Fruit fly (Drosophila melanogaster) whole organism, embryonic: Measurements from ENCODE around the gene nSMase.

Experiments used
- CG10267 ChIP-seq: fragments of 200-800 bp; sonication (Bioruptor generic); optimal IDR thresholded peaks from 2 replicates; lab custom pipeline; 2018; ENCODE audit warnings: missing biosample characterization, mild to moderate bottlenecking, missing genetic modification characterization, moderate library complexity
- CG10431 ChIP-seq: fragments of 200-800 bp; sonication (Bioruptor generic); optimal IDR thresholded peaks from 3 replicates; lab custom pipeline; 2018; ENCODE audit warnings: missing biosample characterization, mild to moderate bottlenecking, missing genetic modification characterization
- CG13123 ChIP-seq: fragments of 200-800 bp; sonication (Bioruptor generic); optimal IDR thresholded peaks from 2 replicates; lab custom pipeline; 2016; ENCODE audit warnings: missing biosample characterization, missing genetic modification characterization
- CG13287 ChIP-seq: fragments of 200-800 bp; sonication (Bioruptor generic); IDR thresholded peaks from 2 replicates; pipeline ENCODE4 v1.3.6; 2022; ENCODE audit warnings: missing biosample characterization, missing genetic modification characterization; ENCODE audit not compliant: partially characterized antibody
- CG14710 ChIP-seq: fragments of 200-800 bp; sonication (Bioruptor generic); optimal IDR thresholded peaks from 3 replicates; lab custom pipeline; 2019; ENCODE audit warnings: missing biosample characterization, mild to moderate bottlenecking, missing genetic modification characterization, moderate library complexity
- CG14965 ChIP-seq: fragments of 200-800 bp; sonication (Bioruptor generic); optimal IDR thresholded peaks from 2 replicates; lab custom pipeline; 2016; ENCODE audit warnings: missing biosample characterization, missing genetic modification characterization, borderline replicate concordance
- CG16815 ChIP-seq: fragments of 200-800 bp; sonication (Bioruptor generic); optimal IDR thresholded peaks from 3 replicates; lab custom pipeline; 2017; ENCODE audit warnings: missing biosample characterization, mild to moderate bottlenecking, missing genetic modification characterization
- CG17361 ChIP-seq: fragments of 200-800 bp; sonication (Bioruptor generic); IDR thresholded peaks from 3 replicates; pipeline ENCODE4 v1.3.6; 2022; ENCODE audit warnings: missing biosample characterization, missing genetic modification characterization
- CG2120 ChIP-seq: fragments of 200-800 bp; sonication (Bioruptor generic); optimal IDR thresholded peaks from 3 replicates; lab custom pipeline; 2016; ENCODE audit warnings: missing biosample characterization, missing genetic modification characterization
- CG2712 ChIP-seq: fragments of 200-800 bp; optimal IDR thresholded peaks from 3 replicates; lab custom pipeline; 2019; ENCODE audit warnings: missing biosample characterization, mild to moderate bottlenecking, missing genetic modification characterization, moderate library complexity
- CG30403 ChIP-seq: fragments of 200-800 bp; sonication (Bioruptor generic); optimal IDR thresholded peaks from 3 replicates; lab custom pipeline; 2016; ENCODE audit warnings: missing biosample characterization, missing genetic modification characterization
- CG30431 ChIP-seq: fragments of 200-800 bp; sonication (Bioruptor generic); optimal IDR thresholded peaks from 2 replicates; lab custom pipeline; 2017; ENCODE audit warnings: missing biosample characterization, missing genetic modification characterization
- CG4730 ChIP-seq: fragments of 200-800 bp; sonication (Bioruptor generic); IDR thresholded peaks from 2 replicates; pipeline ENCODE4 v1.3.6; 2022; ENCODE audit warnings: missing biosample characterization, missing genetic modification characterization
- CG7271 ChIP-seq: fragments of 200-800 bp; sonication (Bioruptor generic); optimal IDR thresholded peaks from 2 replicates; lab custom pipeline; 2018; ENCODE audit warnings: missing biosample characterization, mild to moderate bottlenecking, missing genetic modification characterization, moderate library complexity
- CG8478 ChIP-seq: fragments of >200 bp; optimal IDR thresholded peaks from 2 replicates; lab custom pipeline; 2018
- CkIIα-i1 ChIP-seq: fragments of 200-800 bp; sonication (Bioruptor generic); IDR thresholded peaks from 2 replicates; pipeline ENCODE4 v1.3.6; 2022; ENCODE audit warnings: missing biosample characterization, missing genetic modification characterization
- E2f2 ChIP-seq: fragments of 200-800 bp; sonication (Bioruptor generic); IDR thresholded peaks from 2 replicates; pipeline ENCODE4 v1.3.6; 2022; ENCODE audit warnings: missing biosample characterization, missing genetic modification characterization
- Fer1 ChIP-seq: fragments of 200-800 bp; sonication (Bioruptor generic); optimal IDR thresholded peaks from 2 replicates; lab custom pipeline; 2017; ENCODE audit warnings: missing biosample characterization, mild to moderate bottlenecking, missing genetic modification characterization
- HLH3B ChIP-seq: fragments of 200-800 bp; sonication (Bioruptor generic); IDR thresholded peaks from 2 replicates; pipeline ENCODE4 v1.3.6; 2022; ENCODE audit warnings: missing biosample characterization, missing genetic modification characterization
- HmgD ChIP-seq: fragments of 200-800 bp; sonication (Bioruptor generic); optimal IDR thresholded peaks from 3 replicates; lab custom pipeline; 2016; ENCODE audit warnings: missing biosample characterization, missing genetic modification characterization
- Hmx ChIP-seq: fragments of 200-800 bp; sonication (Bioruptor generic); optimal IDR thresholded peaks from 2 replicates; lab custom pipeline; 2016; ENCODE audit warnings: missing biosample characterization, missing genetic modification characterization
- Hr3 ChIP-seq: fragments of 200-800 bp; sonication (Bioruptor generic); optimal IDR thresholded peaks from 3 replicates; lab custom pipeline; 2016; ENCODE audit warnings: missing biosample characterization, missing genetic modification characterization
- MBD-R2 ChIP-seq: fragments of 200-800 bp; sonication (Bioruptor generic); IDR thresholded peaks from 2 replicates; pipeline ENCODE4 v1.3.6; 2022; ENCODE audit warnings: missing biosample characterization, missing genetic modification characterization
- Mad ChIP-seq: fragments of 200-800 bp; sonication (Bioruptor generic); optimal IDR thresholded peaks from 2 replicates; lab custom pipeline; 2016; ENCODE audit warnings: missing biosample characterization, missing genetic modification characterization
- Mrtf ChIP-seq: fragments of 200-800 bp; sonication (Bioruptor generic); IDR thresholded peaks from 3 replicates; pipeline ENCODE4 v1.3.6; 2022; ENCODE audit warnings: missing biosample characterization, missing genetic modification characterization
- NfI ChIP-seq: fragments of 200-800 bp; sonication (Bioruptor generic); optimal IDR thresholded peaks from 3 replicates; lab custom pipeline; 2018; ENCODE audit warnings: missing biosample characterization, mild to moderate bottlenecking, missing genetic modification characterization, moderate library complexity
- Six4 ChIP-seq: fragments of 200-800 bp; sonication (Bioruptor generic); optimal IDR thresholded peaks from 2 replicates; lab custom pipeline; 2016; ENCODE audit warnings: missing biosample characterization, missing genetic modification characterization
- Sry-β ChIP-seq: fragments of 200-800 bp; sonication (Bioruptor generic); optimal IDR thresholded peaks from 2 replicates; lab custom pipeline; 2018; ENCODE audit warnings: missing biosample characterization, mild to moderate bottlenecking, missing genetic modification characterization, moderate library complexity
- Tbp ChIP-seq: fragments of >200 bp; optimal IDR thresholded peaks from 2 replicates; lab custom pipeline; 2018; ENCODE audit warnings: missing biosample characterization, missing genetic modification characterization
- YL-1 ChIP-seq: fragments of 200-800 bp; sonication (Bioruptor generic); optimal IDR thresholded peaks from 3 replicates; lab custom pipeline; 2017; ENCODE audit warnings: missing biosample characterization, mild to moderate bottlenecking, missing genetic modification characterization
- ab ChIP-seq: fragments of 200-800 bp; sonication (Bioruptor generic); optimal IDR thresholded peaks from 2 replicates; lab custom pipeline; 2016; ENCODE audit warnings: missing biosample characterization, missing genetic modification characterization
- abd-A ChIP-seq: fragments of 200-800 bp; sonication (Bioruptor generic); optimal IDR thresholded peaks from 3 replicates; lab custom pipeline; 2019; ENCODE audit warnings: missing biosample characterization, mild to moderate bottlenecking, missing genetic modification characterization, moderate library complexity
- bbx ChIP-seq: fragments of 200-800 bp; sonication (Bioruptor generic); IDR thresholded peaks from 2 replicates; pipeline ENCODE4 v1.3.6; 2022; ENCODE audit warnings: missing biosample characterization, missing genetic modification characterization; ENCODE audit not compliant: partially characterized antibody
- fru ChIP-seq: fragments of >200 bp; optimal IDR thresholded peaks from 2 replicates; lab custom pipeline; 2017
- gcm ChIP-seq: fragments of 200-800 bp; sonication (Bioruptor generic); optimal IDR thresholded peaks from 2 replicates; lab custom pipeline; 2019; ENCODE audit warnings: missing biosample characterization, mild to moderate bottlenecking, missing genetic modification characterization, moderate library complexity
- gem ChIP-seq: fragments of 200-800 bp; sonication (Bioruptor generic); optimal IDR thresholded peaks from 2 replicates; lab custom pipeline; 2019; ENCODE audit warnings: missing biosample characterization, mild to moderate bottlenecking, missing genetic modification characterization, moderate library complexity
- gfzf ChIP-seq: fragments of 200-800 bp; sonication (Bioruptor generic); optimal IDR thresholded peaks from 2 replicates; lab custom pipeline; 2016; ENCODE audit warnings: missing biosample characterization, mild to moderate bottlenecking, missing genetic modification characterization, moderate library complexity
- ken ChIP-seq: fragments of 200-800 bp; sonication (Bioruptor generic); IDR thresholded peaks from 3 replicates; pipeline ENCODE4 v1.3.6; 2022; ENCODE audit warnings: missing biosample characterization, missing genetic modification characterization
- nau ChIP-seq: fragments of 200-800 bp; sonication (Bioruptor generic); optimal IDR thresholded peaks from 3 replicates; lab custom pipeline; 2017; ENCODE audit warnings: missing biosample characterization, mild to moderate bottlenecking, missing genetic modification characterization, missing genetic modification reagents
- pb ChIP-seq: fragments of 200-800 bp; sonication (Bioruptor generic); optimal IDR thresholded peaks from 3 replicates; lab custom pipeline; 2016; ENCODE audit warnings: missing biosample characterization, missing genetic modification characterization
- ranshi ChIP-seq: fragments of 200-800 bp; sonication (Bioruptor generic); IDR thresholded peaks from 2 replicates; pipeline ENCODE4 v1.3.6; 2022; ENCODE audit warnings: missing biosample characterization, missing genetic modification characterization
- repo ChIP-seq: fragments of 200-800 bp; sonication (Bioruptor generic); optimal IDR thresholded peaks from 2 replicates; lab custom pipeline; 2016; ENCODE audit warnings: missing biosample characterization, missing genetic modification characterization
- ro ChIP-seq: fragments of 200-800 bp; sonication (Bioruptor generic); IDR thresholded peaks from 2 replicates; pipeline ENCODE4 v1.3.6; 2022; ENCODE audit warnings: missing biosample characterization, missing genetic modification characterization
- sens-2 ChIP-seq: fragments of 200-800 bp; sonication (Bioruptor generic); IDR thresholded peaks from 2 replicates; pipeline ENCODE4 v1.3.6; 2022; ENCODE audit warnings: missing biosample characterization, missing genetic modification characterization
- seq ChIP-seq: fragments of 200-800 bp; sonication (Bioruptor generic); IDR thresholded peaks from 2 replicates; pipeline ENCODE4 v1.3.6; 2022; ENCODE audit warnings: missing biosample characterization, missing genetic modification characterization
- sob ChIP-seq: fragments of 200-800 bp; sonication (Bioruptor generic); IDR thresholded peaks from 2 replicates; pipeline ENCODE4 v1.3.6; 2022; ENCODE audit warnings: missing biosample characterization, missing genetic modification characterization
- tna ChIP-seq: fragments of 200-800 bp; sonication (Bioruptor generic); IDR thresholded peaks from 2 replicates; pipeline ENCODE4 v1.3.6; 2022; ENCODE audit warnings: missing biosample characterization, missing genetic modification characterization; ENCODE audit not compliant: partially characterized antibody
- vfl ChIP-seq: fragments of 200-800 bp; sonication (Bioruptor generic); optimal IDR thresholded peaks from 2 replicates; lab custom pipeline; 2016; ENCODE audit warnings: missing biosample characterization, missing genetic modification characterization
- vnd ChIP-seq: fragments of 200-800 bp; sonication (Bioruptor generic); IDR thresholded peaks from 3 replicates; pipeline ENCODE4 v1.3.6; 2022; ENCODE audit warnings: missing biosample characterization, missing genetic modification characterization; ENCODE audit not compliant: partially characterized antibody
- zen ChIP-seq: fragments of 200-800 bp; sonication (Bioruptor generic); optimal IDR thresholded peaks from 3 replicates; lab custom pipeline; 2018; ENCODE audit warnings: missing biosample characterization, mild to moderate bottlenecking, missing genetic modification characterization, moderate library complexity
- zfh2 ChIP-seq: fragments of 200-800 bp; sonication (Bioruptor generic); optimal IDR thresholded peaks from 2 replicates; lab custom pipeline; 2016; ENCODE audit warnings: missing biosample characterization, missing genetic modification characterization

nSMase gene

dm6 chr3L:3178530-3179096 lies 40.3 kb upstream of the nSMase start, which contains the start of the genes MnM and Girdin:
Gene MnM (minus strand): TSS chr3L:3178580.
Gene Girdin (plus strand): TSS chr3L:3178930.
- no peak for TF ChIP-seq CG8478 (lab: Kevin White, UChicago)
- TF ChIP-seq CG30403 (GFP tag; lab: Kevin White, UChicago), result peak; percentile 87
- TF ChIP-seq CG17361 (GFP tag; lab: Robert Waterston, UW), result no peak; the same call in none of the 3 replicates
- TF ChIP-seq seq (GFP tag; lab: Robert Waterston, UW), result no peak
- TF ChIP-seq YL-1 (GFP tag; lab: Kevin White, UChicago), result peak; percentile 19
- peak; percentile 62 for TF ChIP-seq sob
- TF ChIP-seq ro, result no peak
- TF ChIP-seq pb, result peak; percentile 53
- peak; percentile 95 for TF ChIP-seq HmgD
- TF ChIP-seq ranshi (GFP tag; lab: Robert Waterston, UW), result peak; percentile 54; the same call in 1 of the 2 replicates
- peak; percentile 86 for TF ChIP-seq vnd (GFP tag; lab: Robert Waterston, UW)
- peak; percentile 89 for TF ChIP-seq CG13287 (GFP tag; lab: Robert Waterston, UW)
- no peak for TF ChIP-seq Mrtf (GFP tag; lab: Robert Waterston, UW)
- peak; percentile 75 for TF ChIP-seq CG14710 (tag; lab: Kevin White, UChicago)
- TF ChIP-seq nau, result no peak
- TF ChIP-seq CG16815, result peak; percentile 4
- 0 out of 2 replicates have a peak, but pooled peaks have one; percentile 11 for TF ChIP-seq CG4730 (GFP tag; lab: Robert Waterston, UW)
- TF ChIP-seq repo, result peak; percentile 54
- 0 out of 3 replicates have a peak, but pooled peaks have one; percentile 31 for TF ChIP-seq ken
- no peak for TF ChIP-seq abd-A
- TF ChIP-seq zfh2 (GFP tag; lab: Kevin White, UChicago), result peak; percentile 91
- no peak for TF ChIP-seq Fer1
- TF ChIP-seq NfI (GFP tag; lab: Kevin White, UChicago), result peak; percentile 53
- peak; percentile 34 for TF ChIP-seq gfzf
- TF ChIP-seq HLH3B (GFP tag; lab: Robert Waterston, UW), result no peak; the same call in 1 of the 2 replicates
- peak; percentile 55 for TF ChIP-seq CG10267 (tag; lab: Kevin White, UChicago)
- no peak for TF ChIP-seq CG13123
- peak; percentile 56 for TF ChIP-seq vfl (GFP tag; lab: Kevin White, UChicago)
- peak; percentile 54 for TF ChIP-seq zen (tag; lab: Kevin White, UChicago)
- TF ChIP-seq Mad (GFP tag; lab: Kevin White, UChicago), result peak; percentile 67
- peak; percentile 92 for TF ChIP-seq Sry-β (GFP tag; lab: Kevin White, UChicago)
- peak; percentile 84 for TF ChIP-seq E2f2 (GFP tag; lab: Robert Waterston, UW)
- TF ChIP-seq CG7271, result no peak
- TF ChIP-seq CG10431 (GFP tag; lab: Kevin White, UChicago), result no peak
- no peak for TF ChIP-seq fru (lab: Kevin White, UChicago)
- TF ChIP-seq sens-2 (GFP tag; lab: Robert Waterston, UW), result no peak
- peak; percentile 39 for TF ChIP-seq Tbp (GFP tag; lab: Kevin White, UChicago)
- peak; percentile 91 for TF ChIP-seq CG2120
- peak; percentile 45 for TF ChIP-seq ab (GFP tag; lab: Kevin White, UChicago)
- no peak for TF ChIP-seq gem
- peak; percentile 43; the same call in 1 of the 2 replicates for TF ChIP-seq tna
- peak; percentile 19 for TF ChIP-seq Six4
- peak; percentile 15 for TF ChIP-seq CG30431 (GFP tag; lab: Kevin White, UChicago)
- no peak for TF ChIP-seq gcm (GFP tag; lab: Kevin White, UChicago)
- no peak for TF ChIP-seq Hmx
- TF ChIP-seq MBD-R2 (GFP tag; lab: Robert Waterston, UW), result peak; percentile 63; the same call in 1 of the 2 replicates
- TF ChIP-seq bbx (GFP tag; lab: Robert Waterston, UW), result peak; percentile 63
- peak; percentile 38 for TF ChIP-seq CG14965 (GFP tag; lab: Kevin White, UChicago)
- peak; percentile 86 for TF ChIP-seq Hr3 (GFP tag; lab: Kevin White, UChicago)
- no peak for TF ChIP-seq CkIIα-i1 (GFP tag; lab: Robert Waterston, UW)
- TF ChIP-seq CG2712 (tag; lab: Kevin White, UChicago), result peak; percentile 55
